Fruit fly (Drosophila melanogaster) whole organism: ENCODE data around the gene CG5167.

Experiments used
- EcR ChIP-seq, 2 experiments: fragments of >200 bp; optimal IDR thresholded peaks; 2 replicates each; lab custom pipeline; 2017; ENCODE audit warnings: missing biosample characterization in 2 of 2, missing genetic modification characterization in 2 of 2, missing genetic modification reagents in 2 of 2
- usp ChIP-seq: fragments of >200 bp; optimal IDR thresholded peaks from 2 replicates; lab custom pipeline; 2017; ENCODE audit warnings: missing biosample characterization, missing genetic modification characterization, mixed read lengths

dm6 chr3R:12413274-12413958, 7.1 kb downstream of the CG5167 start, which contains the start of the genes Dip-C and pps:
- no peak for TF ChIP-seq EcR (GFP tag; optimal IDR thresholded peaks at IDR 0.05; lab: Kevin White, UChicago)
- no peak for TF ChIP-seq usp
